Worm (Caenorhabditis elegans): ENCODE data around the gene nonu-1.

Gene nonu-1

DNA sequence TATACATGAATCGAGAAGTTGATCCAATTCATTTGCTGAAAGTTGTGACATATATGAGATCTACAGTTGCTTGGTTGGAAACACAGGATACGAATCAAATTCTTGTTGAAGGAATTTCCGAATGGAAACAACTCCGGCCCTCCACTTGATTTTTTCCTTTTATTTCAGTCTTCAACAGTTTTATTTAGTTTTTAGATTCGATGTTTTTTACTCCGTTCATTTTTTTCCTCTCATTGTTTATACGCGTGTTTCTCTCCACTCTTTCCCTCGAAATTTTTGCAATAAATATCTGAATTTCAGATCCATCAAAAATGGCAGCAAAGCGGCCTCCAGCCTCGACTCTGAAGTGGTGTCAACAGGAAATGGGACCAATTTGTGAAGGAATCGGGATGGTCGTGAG is 13.4 kb upstream of the nonu-1 start, which contains the start of gene coq-8:
coq-8 (plus strand) TSS at position 301 of the 400 bp plus-strand sequence.
- TF ChIP-seq ceh-31 (tag; optimal IDR thresholded peaks at IDR 0.05) (no peak), lin-11 (tag; optimal IDR thresholded peaks at IDR 0.05) (no peak), ahr-1 (tag; optimal IDR thresholded peaks at IDR 0.05) (no peak), ceh-18 (tag; optimal IDR thresholded peaks at IDR 0.05) (no peak)

DNA sequence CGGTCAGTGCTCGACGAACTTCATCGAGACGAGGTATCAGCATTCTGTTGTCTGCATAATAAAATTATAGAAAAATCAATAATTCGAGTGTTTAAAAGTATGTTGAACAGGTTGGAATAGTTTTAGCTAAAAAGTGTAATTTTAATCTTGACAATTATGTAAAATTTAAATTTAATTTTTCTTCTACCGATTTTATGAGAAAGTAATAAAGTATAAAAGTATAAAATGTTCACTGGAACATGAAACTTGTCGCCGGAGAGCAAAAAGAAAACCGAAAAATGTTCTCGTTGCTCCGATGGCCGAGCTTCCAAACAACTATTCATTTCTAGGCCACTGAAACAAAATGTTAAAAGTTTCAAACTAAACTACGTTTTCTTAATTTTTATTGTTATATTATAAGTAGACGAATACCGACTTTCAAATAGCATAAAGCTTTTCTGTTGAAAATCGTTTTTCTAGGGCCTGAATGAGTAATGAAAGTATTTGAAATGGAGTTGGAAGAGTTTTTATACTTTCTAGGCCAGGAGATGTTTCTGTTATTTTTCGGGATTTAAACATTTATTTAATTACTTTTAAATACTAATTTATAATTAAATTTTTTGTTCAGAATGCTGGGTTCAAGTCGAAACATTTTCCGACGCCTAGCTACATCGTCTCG is 12.2 kb upstream of the nonu-1 start, which contains the start of the genes C35D10.10 and C35D10.5:
C35D10.10 (minus strand) TSS at position 51 of the 658 bp plus-strand sequence.
C35D10.5 (plus strand) TSS at position 608 of the 658 bp plus-strand sequence.
- TF ChIP-seq ttx-3 (tag; optimal IDR thresholded peaks at IDR 0.05) (no peak), sox-2 (GFP tag; IDR thresholded peaks at IDR 0.05) (no peak), K09A11.1 (tag; optimal IDR thresholded peaks at IDR 0.05; ENCODE audit: insufficient read depth) (no peak), pag-3 (tag; optimal IDR thresholded peaks at IDR 0.05; ENCODE audit: borderline replicate concordance) (no peak), nhr-232 (tag; optimal IDR thresholded peaks at IDR 0.05) (no peak), sox-4 (tag; optimal IDR thresholded peaks at IDR 0.05) (no peak), ceh-2 (tag; optimal IDR thresholded peaks at IDR 0.05) (peak; percentile 66), lin-11 (tag; optimal IDR thresholded peaks at IDR 0.05) (no peak), syd-9 (tag; optimal IDR thresholded peaks at IDR 0.05) (no peak), ceh-31 (tag; optimal IDR thresholded peaks at IDR 0.05) (peak; percentile 37), ceh-18 (tag; optimal IDR thresholded peaks at IDR 0.05) (no peak), ceh-14 (tag; optimal IDR thresholded peaks at IDR 0.05) (no peak), pha-4 (tag; optimal IDR thresholded peaks at IDR 0.05) (no peak), C08G9.2 (tag; optimal IDR thresholded peaks at IDR 0.05) (no peak), zip-5 (tag; optimal IDR thresholded peaks at IDR 0.05) (peak; percentile 31), lim-6 (tag; optimal IDR thresholded peaks at IDR 0.05) (no peak), ets-4 (tag; optimal IDR thresholded peaks at IDR 0.05) (peak; percentile 83), tbx-7 (tag; optimal IDR thresholded peaks at IDR 0.05) (peak; percentile 28), ztf-16 (tag; optimal IDR thresholded peaks at IDR 0.05) (no peak), hlh-15 (tag; optimal IDR thresholded peaks at IDR 0.05) (no peak), dmd-4 (tag; optimal IDR thresholded peaks at IDR 0.05; ENCODE audit: borderline replicate concordance) (no peak), gmeb-2 (tag; optimal IDR thresholded peaks at IDR 0.05) (no peak), elt-2 (tag; optimal IDR thresholded peaks at IDR 0.05) (peak; percentile 13), che-1 (tag; optimal IDR thresholded peaks at IDR 0.05) (no peak), ceh-9 (tag; optimal IDR thresholded peaks at IDR 0.05) (no peak), ceh-34 (tag; optimal IDR thresholded peaks at IDR 0.05) (no peak)

DNA sequence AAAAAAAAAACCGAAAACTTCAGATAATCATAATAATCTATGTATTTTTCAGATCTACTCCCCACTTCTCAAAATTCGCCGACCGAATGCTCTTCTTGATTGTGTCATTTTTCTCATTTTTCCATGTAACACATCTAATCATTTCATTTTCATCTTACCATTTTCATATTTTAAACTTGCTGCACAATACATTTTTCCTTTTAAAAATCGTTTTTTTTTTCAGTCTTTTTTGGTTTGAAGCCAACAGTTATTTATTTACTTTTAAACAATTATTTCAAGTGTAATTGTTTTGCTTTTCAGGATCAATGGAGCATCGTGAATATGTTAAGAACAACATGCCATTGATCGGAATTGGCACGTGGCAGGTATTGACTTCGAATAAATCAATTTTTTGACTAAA is 9.3 kb upstream of the nonu-1 start, which contains the start of gene C35D10.6:
C35D10.6 (plus strand) TSS at position 301 of the 400 bp plus-strand sequence.
- TF ChIP-seq pha-2 (tag; optimal IDR thresholded peaks at IDR 0.05) (no peak), unc-55 (GFP tag; optimal IDR thresholded peaks at IDR 0.05) (no peak), eyg-1 (tag; optimal IDR thresholded peaks at IDR 0.05) (no peak), elt-2 (tag; optimal IDR thresholded peaks at IDR 0.05) (no peak), ceh-45 (GFP tag; IDR thresholded peaks at IDR 0.05) (no peak), lin-11 (tag; optimal IDR thresholded peaks at IDR 0.05) (no peak), ceh-24 (tag; optimal IDR thresholded peaks at IDR 0.05) (no peak), ceh-9 (tag; optimal IDR thresholded peaks at IDR 0.05) (no peak), pqm-1 (tag; optimal IDR thresholded peaks at IDR 0.05) (no peak), fax-1 (tag; optimal IDR thresholded peaks at IDR 0.05) (no peak)

DNA sequence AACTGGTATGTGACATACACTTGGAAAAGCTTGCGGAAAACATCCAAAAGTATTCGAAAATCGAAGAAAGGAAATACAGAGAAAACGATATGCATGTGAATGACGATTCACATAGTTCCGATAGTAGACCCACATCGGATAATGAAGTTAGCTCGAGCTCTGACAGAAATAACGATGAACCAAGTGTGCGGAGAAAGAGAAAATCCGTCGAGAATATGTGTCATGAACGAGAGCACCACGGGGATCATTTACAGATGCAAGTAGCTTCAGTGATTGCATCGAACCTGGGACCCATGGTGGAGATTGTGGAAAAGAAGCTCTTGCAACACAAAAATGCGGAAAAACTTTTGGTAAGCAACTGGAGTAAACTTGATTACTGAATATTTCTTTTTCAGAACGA is 7.3 kb upstream of the nonu-1 start:
- TF ChIP-seq ceh-48 (tag; optimal IDR thresholded peaks at IDR 0.05) (no peak), tbx-2 (tag; optimal IDR thresholded peaks at IDR 0.05) (no peak), ref-2 (tag; optimal IDR thresholded peaks at IDR 0.05) (no peak), hlh-13 (GFP tag; optimal IDR thresholded peaks at IDR 0.05) (no peak), nhr-11 (tag; optimal IDR thresholded peaks at IDR 0.05) (no peak), T23F11.4 (GFP tag; optimal IDR thresholded peaks at IDR 0.05) (no peak), tbx-7 (tag; optimal IDR thresholded peaks at IDR 0.05) (no peak)
